Worm (Caenorhabditis elegans) whole organism, L4 larva: ENCODE data around the gene mls-1.

Experiments used
- T26A8.4 ChIP-seq: fragments of 200-800 bp; sonication (Bioruptor generic); IDR thresholded peaks from 2 replicates; pipeline ENCODE4 v1.3.6; 2022; ENCODE audit warnings: missing genetic modification characterization, missing compliant biosample characterization
- aha-1 ChIP-seq: fragments of 150-350 bp; peaks from one replicate; lab custom pipeline; 2014; ENCODE audit warnings: missing biosample characterization, missing genetic modification characterization
- ceh-20 ChIP-seq: fragments of 200-800 bp; sonication (Bioruptor generic); IDR thresholded peaks from 2 replicates; pipeline ENCODE4 v1.3.6; 2022; ENCODE audit warnings: missing genetic modification reagents, missing genetic modification characterization, missing compliant biosample characterization
- ceh-82 ChIP-seq: sonication (generic microtip); optimal IDR thresholded peaks from 2 replicates; lab custom pipeline; 2017; ENCODE audit warnings: missing biosample characterization, missing genetic modification characterization
- daf-16 ChIP-seq, 3 experiments: sonication (generic microtip); optimal IDR thresholded peaks; 2 replicates each; lab custom pipeline; 2016 to 2017; ENCODE audit warnings: missing genetic modification characterization in 3 of 3, missing genetic modification reagents in 3 of 3, mild to moderate bottlenecking in 2 of 3, missing compliant biosample characterization in 2 of 3, missing biosample characterization in 1 of 3, moderate library complexity in 1 of 3
- egl-27 ChIP-seq: sonication (generic microtip); optimal IDR thresholded peaks from 3 replicates; lab custom pipeline; 2017; ENCODE audit warnings: missing biosample characterization, missing genetic modification reagents, missing genetic modification characterization
- hlh-11 ChIP-seq: fragments of 200-800 bp; sonication (Bioruptor generic); optimal IDR thresholded peaks from 2 replicates; lab custom pipeline; 2018; ENCODE audit warnings: mild to moderate bottlenecking, missing genetic modification characterization, missing compliant biosample characterization
- lin-1 ChIP-seq: fragments of 200-800 bp; sonication (Bioruptor generic); IDR thresholded peaks from 2 replicates; pipeline ENCODE4 v1.3.6; 2022; ENCODE audit warnings: missing genetic modification reagents, missing genetic modification characterization, missing compliant biosample characterization
- madf-9 ChIP-seq: fragments of 200-800 bp; sonication (Bioruptor generic); conservative IDR thresholded peaks from 2 replicates; pipeline ENCODE4 v1.3.6; 2022; ENCODE audit warnings: missing genetic modification reagents, missing genetic modification characterization, missing compliant biosample characterization
- pqm-1 ChIP-seq: sonication (generic microtip); optimal IDR thresholded peaks from 2 replicates; lab custom pipeline; 2017; ENCODE audit warnings: missing biosample characterization, missing genetic modification characterization
- unc-62 ChIP-seq, 3 experiments: fragments of 150-350 bp in 1 of 3; sonication (generic microtip); optimal IDR thresholded peaks in 2 of 3; peaks in 1 of 3; 1 replicate in 1 of 3; 2 replicates in 2 of 3; lab custom pipeline; 2014 to 2017; ENCODE audit warnings: missing biosample characterization in 3 of 3, missing genetic modification characterization in 3 of 3, missing genetic modification reagents in 3 of 3, missing genotype in 1 of 3
- ztf-11 ChIP-seq: fragments of 150-350 bp; optimal IDR thresholded peaks from 2 replicates; lab custom pipeline; 2014; ENCODE audit warnings: missing biosample characterization, missing genetic modification characterization

mls-1 gene

DNA sequence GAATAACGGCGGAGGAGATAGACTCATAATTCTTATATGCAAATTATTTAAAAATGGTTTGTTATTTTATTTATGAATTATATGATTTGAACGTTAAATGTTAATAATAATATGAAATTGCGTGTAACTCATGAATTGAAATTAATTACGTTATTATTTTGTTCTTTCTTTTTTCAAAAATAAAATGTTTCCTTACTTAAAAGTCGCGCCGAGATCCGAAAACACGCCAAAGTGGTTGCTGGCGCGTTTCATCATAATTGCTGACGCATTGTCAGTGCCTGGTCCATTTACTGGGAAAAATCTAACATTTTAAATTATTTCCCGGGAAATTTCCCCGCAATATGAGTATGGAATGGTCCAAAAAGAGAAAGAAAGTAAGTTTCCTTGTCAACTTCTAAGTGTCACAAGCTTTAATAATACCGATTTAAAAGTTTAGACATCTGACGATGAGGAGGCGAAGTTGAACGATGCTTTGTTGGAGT, 39.3 kb downstream of the mls-1 start, which contains the start of the genes C07H6.9 and sap-140 (continued):
- TF ChIP-seq egl-27 (tag; lab: Kevin White, UChicago) (no peak), madf-9 (GFP tag; lab: Robert Waterston, UW) (no peak), T26A8.4 (peak; percentile 61), daf-16 (GFP tag; optimal IDR thresholded peaks at IDR 0.05; lab: Kevin White, UChicago) (peak in 1 of 2 experiments; percentile 15), daf-16 (tag; optimal IDR thresholded peaks at IDR 0.05; lab: Kevin White, UChicago) (peak; percentile 47), ceh-20 (GFP tag; lab: Robert Waterston, UW) (no peak), ztf-11 (tag; lab: Kevin White, UChicago) (no peak)

DNA sequence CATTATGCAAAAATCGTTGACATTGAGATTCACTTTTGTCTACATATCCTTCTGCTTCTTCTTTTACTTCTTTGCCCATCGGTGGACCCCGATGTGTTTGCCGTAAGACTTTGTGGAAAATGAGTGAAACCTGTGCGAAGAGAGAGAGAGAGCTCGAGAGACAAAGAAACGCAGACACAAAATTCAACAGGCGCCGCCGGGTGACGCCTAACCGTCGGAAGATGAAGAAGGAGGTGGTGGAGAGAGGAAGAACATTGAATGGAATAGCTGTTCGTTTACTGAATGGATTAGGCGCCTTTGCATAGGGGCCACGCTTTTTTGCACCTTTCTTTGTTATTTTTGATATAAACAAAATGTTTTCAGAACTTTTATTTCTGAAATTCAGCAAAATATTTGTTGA, 46.8 kb downstream of the mls-1 start:
- TF ChIP-seq aha-1 (tag; lab: Kevin White, UChicago) (peak; percentile 70), lin-1 (GFP tag; lab: Robert Waterston, UW) (no peak)

DNA sequence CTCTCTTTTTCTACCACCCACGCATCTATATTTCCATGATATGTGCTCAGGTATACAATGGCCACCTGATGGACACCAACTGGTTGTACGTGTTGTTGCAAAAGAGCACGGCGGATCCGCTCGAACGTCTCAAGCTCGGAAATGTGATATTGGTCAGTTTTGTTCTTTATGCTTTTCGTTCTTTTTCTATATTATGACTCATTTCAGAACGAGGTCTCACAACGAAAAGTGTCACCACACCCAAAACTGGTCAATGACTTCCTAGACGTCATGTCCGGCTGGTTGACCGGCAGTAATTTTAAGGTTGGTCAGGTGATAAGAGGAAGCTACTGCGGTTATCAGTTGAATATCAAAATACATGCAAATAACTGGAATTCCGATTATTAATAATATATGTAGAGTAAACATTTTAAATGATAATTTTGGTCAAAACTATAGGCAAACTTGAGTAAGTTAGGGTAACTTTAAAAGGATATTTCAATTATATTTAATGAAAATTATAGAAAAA, 48.0 kb downstream of the mls-1 start, which contains the start of gene cls-1:
cls-1 (plus strand) TSS at position 51 of the 508 bp plus-strand sequence.
- no peak for TF ChIP-seq ceh-82
- peak; percentile 16 for TF ChIP-seq pqm-1 (tag; lab: Kevin White, UChicago)
- peak in 1 of 2 experiments; percentile 53 for TF ChIP-seq unc-62 (GFP tag; optimal IDR thresholded peaks at IDR 0.05 in 1 of 2; lab: Kevin White, UChicago)
- no peak for TF ChIP-seq unc-62 (tag; optimal IDR thresholded peaks at IDR 0.05; lab: Kevin White, UChicago)
- TF ChIP-seq hlh-11 (tag; lab: Kevin White, UChicago) = peak; percentile 34
